Fruit fly (Drosophila melanogaster) whole organism, embryonic: Measurements from ENCODE around the gene CG6005.

Experiments
- Aef1 ChIP-seq: fragments of 200-800 bp; sonication (Bioruptor generic); IDR thresholded peaks from 3 replicates; pipeline ENCODE4 v1.3.6; 2022; ENCODE audit warnings: missing biosample characterization, missing genetic modification characterization
- CG10462 ChIP-seq: fragments of 200-800 bp; sonication (Bioruptor generic); optimal IDR thresholded peaks from 2 replicates; lab custom pipeline; 2016; ENCODE audit warnings: missing biosample characterization, missing genetic modification characterization
- CG17385 ChIP-seq: fragments of 200-800 bp; sonication (Bioruptor generic); optimal IDR thresholded peaks from 3 replicates; lab custom pipeline; 2018; ENCODE audit warnings: missing biosample characterization, mild to moderate bottlenecking, missing genetic modification characterization
- CG4404 ChIP-seq: fragments of 200-800 bp; sonication (Bioruptor generic); IDR thresholded peaks from 2 replicates; pipeline ENCODE4 v1.3.6; 2022; ENCODE audit warnings: missing biosample characterization, missing genetic modification characterization
- Dfd ChIP-seq, 2 experiments: fragments of >200 bp; optimal IDR thresholded peaks; 2 replicates each; lab custom pipeline; 2017; ENCODE audit warnings: missing biosample characterization in 2 of 2, missing genetic modification characterization in 2 of 2
- NK7.1 ChIP-seq: fragments of 200-800 bp; sonication (Bioruptor generic); optimal IDR thresholded peaks from 3 replicates; lab custom pipeline; 2016; ENCODE audit warnings: missing biosample characterization, missing genetic modification characterization
- chinmo ChIP-seq: fragments of 200-800 bp; sonication (Bioruptor generic); IDR thresholded peaks from 4 replicates; pipeline ENCODE4 v1.3.6; 2022; ENCODE audit warnings: missing biosample characterization, missing genetic modification characterization; ENCODE audit not compliant: partially characterized antibody
- gcm ChIP-seq: fragments of 200-800 bp; sonication (Bioruptor generic); optimal IDR thresholded peaks from 2 replicates; lab custom pipeline; 2019; ENCODE audit warnings: missing biosample characterization, mild to moderate bottlenecking, missing genetic modification characterization, moderate library complexity
- insv ChIP-seq, 2 experiments: fragments of 200-800 bp; sonication (Bioruptor generic); optimal IDR thresholded peaks; 3 replicates each; lab custom pipeline; 2016 to 2018; ENCODE audit warnings: missing biosample characterization in 2 of 2, missing genetic modification characterization in 2 of 2
- inv ChIP-seq: fragments of 200-800 bp; sonication (Bioruptor generic); IDR thresholded peaks from 2 replicates; pipeline ENCODE4 v1.3.6; 2022; ENCODE audit warnings: missing biosample characterization, missing genetic modification characterization; ENCODE audit not compliant: partially characterized antibody
- lilli ChIP-seq: fragments of 200-800 bp; sonication (Bioruptor generic); optimal IDR thresholded peaks from 3 replicates; lab custom pipeline; 2016; ENCODE audit warnings: missing biosample characterization, missing genetic modification characterization
- maf-S ChIP-seq: fragments of 200-800 bp; sonication (Bioruptor generic); optimal IDR thresholded peaks from 2 replicates; lab custom pipeline; 2016; ENCODE audit warnings: missing biosample characterization, missing genetic modification characterization
- mld ChIP-seq: fragments of 200-800 bp; sonication (Bioruptor generic); IDR thresholded peaks from 3 replicates; pipeline ENCODE4 v1.3.6; 2022; ENCODE audit warnings: missing biosample characterization, missing genetic modification characterization; ENCODE audit not compliant: partially characterized antibody
- sisA ChIP-seq: fragments of 200-800 bp; sonication (Bioruptor generic); IDR thresholded peaks from 2 replicates; pipeline ENCODE4 v1.3.6; 2022; ENCODE audit warnings: missing biosample characterization, missing genetic modification characterization

- TF ChIP-seq NK7.1 (GFP tag; lab: Kevin White, UChicago) = peak; percentile 56
- TF ChIP-seq chinmo = no peak
- TF ChIP-seq CG17385 (GFP tag; lab: Kevin White, UChicago) = peak; percentile 75
- no peak for TF ChIP-seq inv (GFP tag; lab: Robert Waterston, UW)
- TF ChIP-seq lilli = peak; percentile 63
- TF ChIP-seq sisA = peak; percentile 88
- TF ChIP-seq mld = no peak
- no peak for TF ChIP-seq Dfd (GFP tag; optimal IDR thresholded peaks at IDR 0.05; lab: Kevin White, UChicago)
- peak; percentile 75 for TF ChIP-seq gcm (GFP tag; lab: Kevin White, UChicago)
- peak; percentile 56; the same call in 1 of the 2 replicates for TF ChIP-seq CG4404
- TF ChIP-seq CG10462 (GFP tag; lab: Kevin White, UChicago) = peak; percentile 77
- peak; percentile 15 for TF ChIP-seq maf-S
- TF ChIP-seq Aef1 (GFP tag; lab: Robert Waterston, UW) = peak; percentile 67
- no peak for TF ChIP-seq insv (GFP tag; optimal IDR thresholded peaks at IDR 0.05; lab: Kevin White, UChicago)
These were observed 28.1 kb downstream of the CG6005 start for dm6 chr3R:18995556-18996272.
